Worm (Caenorhabditis elegans): ENCODE results near the gene T28F3.11.

- TF ChIP-seq alr-1 (tag; optimal IDR thresholded peaks at IDR 0.05) (no peak), mab-5 (tag; optimal IDR thresholded peaks at IDR 0.05) (no peak), mdl-1 (tag; optimal IDR thresholded peaks at IDR 0.05) (no peak), nhr-10 (tag; optimal IDR thresholded peaks at IDR 0.05) (no peak), fos-1 (tag; optimal IDR thresholded peaks at IDR 0.05) (peak; percentile 31), crh-2 (tag; optimal IDR thresholded peaks at IDR 0.05) (peak; percentile 93), R02D3.7 (tag; optimal IDR thresholded peaks at IDR 0.05) (no peak), elt-3 (tag; optimal IDR thresholded peaks at IDR 0.05) (no peak), unc-39 (tag; optimal IDR thresholded peaks at IDR 0.05) (no peak), lsy-2 (tag; optimal IDR thresholded peaks at IDR 0.05) (peak; percentile 14 to 87), sma-3 (GFP tag; optimal IDR thresholded peaks at IDR 0.05) (peak; percentile 30), unc-55 (GFP tag; optimal IDR thresholded peaks at IDR 0.05) (no peak), ama-1 (optimal IDR thresholded peaks at IDR 0.05) (peak; percentile 99)
Observed at ce11 chrIV:17281060-17282021, 10.1 kb downstream of the T28F3.11 start.

All from whole organism, L2 larva.